Worm (Caenorhabditis elegans) whole organism, young adult: ENCODE data around the gene spp-16.

Experiments used
- F52B5.7 ChIP-seq: sonication (generic microtip); optimal IDR thresholded peaks from 2 replicates; lab custom pipeline; 2016; ENCODE audit warnings: mild to moderate bottlenecking, missing genetic modification characterization, missing compliant biosample characterization
- ama-1 ChIP-seq, 3 experiments: fragments of 150-350 bp in 1 of 3; sonication (generic microtip) in 2 of 3; optimal IDR thresholded peaks; 2 replicates each; lab custom pipeline; 2014 to 2018; ENCODE audit warnings: missing biosample characterization in 2 of 3, missing genetic modification characterization in 2 of 3, missing genetic modification reagents in 2 of 3
- efl-1 ChIP-seq: fragments of 150-350 bp; optimal IDR thresholded peaks from 2 replicates; lab custom pipeline; 2014; ENCODE audit warnings: missing biosample characterization, missing genetic modification reagents, missing genetic modification characterization

- no peak for TF ChIP-seq F52B5.7 (tag; lab: Kevin White, UChicago)
- TF ChIP-seq efl-1: no peak
- TF ChIP-seq ama-1 (optimal IDR thresholded peaks at IDR 0.05; lab: Kevin White, UChicago): no peak
- no peak for TF ChIP-seq ama-1 (GFP tag; optimal IDR thresholded peaks at IDR 0.05; lab: Kevin White, UChicago)
Measured at ce11 chrV:10870050-10870449, 31.1 kb downstream of the spp-16 start.
